Worm (Caenorhabditis elegans): ENCODE data around the gene asm-1.

Gene asm-1

ce11 chrII:6937057-6937456 lies 27.2 kb downstream of the asm-1 start:
- no peak for TF ChIP-seq F13C5.2 (tag; optimal IDR thresholded peaks at IDR 0.05)
- TF ChIP-seq aly-1 (tag; optimal IDR thresholded peaks at IDR 0.05), result no peak
- no peak for TF ChIP-seq flt-1 (GFP tag; IDR thresholded peaks at IDR 0.05)
- no peak for TF ChIP-seq tbx-37 (GFP tag; conservative IDR thresholded peaks at IDR 0.05)
- TF ChIP-seq hmbx-1 (tag; optimal IDR thresholded peaks at IDR 0.05), result no peak
- no peak for TF ChIP-seq tbx-11 (GFP tag; IDR thresholded peaks at IDR 0.05)
- no peak for TF ChIP-seq scrt-1 (GFP tag; IDR thresholded peaks at IDR 0.05)
- no peak for TF ChIP-seq pes-1 (GFP tag; IDR thresholded peaks at IDR 0.05)
- TF ChIP-seq hmg-4 (GFP tag; optimal IDR thresholded peaks at IDR 0.05), result no peak
- no peak for TF ChIP-seq ama-1 (optimal IDR thresholded peaks at IDR 0.05)

- TF ChIP-seq ets-7 (tag; optimal IDR thresholded peaks at IDR 0.05) (no peak), tra-4 (tag; optimal IDR thresholded peaks at IDR 0.05) (no peak), ama-1 (optimal IDR thresholded peaks at IDR 0.05) (no peak), ceh-13 (GFP tag; optimal IDR thresholded peaks at IDR 0.05) (no peak), tbx-37 (GFP tag; conservative IDR thresholded peaks at IDR 0.05) (no peak)
Observed at ce11 chrII:6939873-6940272, 30.0 kb downstream of the asm-1 start.

ce11 chrII:6940726-6941230 lies 30.9 kb downstream of the asm-1 start:
- no peak for TF ChIP-seq sea-1 (GFP tag; conservative IDR thresholded peaks at IDR 0.05)
- no peak for TF ChIP-seq flt-1 (GFP tag; IDR thresholded peaks at IDR 0.05)
- TF ChIP-seq ama-1 (optimal IDR thresholded peaks at IDR 0.05), result no peak
- TF ChIP-seq tra-4 (tag; optimal IDR thresholded peaks at IDR 0.05), result no peak
- TF ChIP-seq pes-1 (GFP tag; IDR thresholded peaks at IDR 0.05), result no peak
- TF ChIP-seq ceh-36 (tag; optimal IDR thresholded peaks at IDR 0.05), result no peak
- TF ChIP-seq tbx-37 (GFP tag; conservative IDR thresholded peaks at IDR 0.05), result no peak
- no peak for TF ChIP-seq ets-7 (tag; optimal IDR thresholded peaks at IDR 0.05)
- TF ChIP-seq B0310.2 (tag; optimal IDR thresholded peaks at IDR 0.05), result no peak
- no peak for TF ChIP-seq aly-1 (tag; optimal IDR thresholded peaks at IDR 0.05)
- TF ChIP-seq F13C5.2 (tag; optimal IDR thresholded peaks at IDR 0.05), result no peak
- TF ChIP-seq scrt-1 (GFP tag; IDR thresholded peaks at IDR 0.05), result no peak
- TF ChIP-seq ceh-13 (GFP tag; optimal IDR thresholded peaks at IDR 0.05), result no peak
- TF ChIP-seq tbx-11 (GFP tag; IDR thresholded peaks at IDR 0.05), result no peak
- no peak for TF ChIP-seq hnd-1 (tag; optimal IDR thresholded peaks at IDR 0.05)
- no peak for TF ChIP-seq hmbx-1 (tag; optimal IDR thresholded peaks at IDR 0.05)

- TF ChIP-seq hmbx-1 (tag; optimal IDR thresholded peaks at IDR 0.05) (no peak), F13C5.2 (tag; optimal IDR thresholded peaks at IDR 0.05) (no peak), ceh-36 (tag; optimal IDR thresholded peaks at IDR 0.05) (no peak), B0310.2 (tag; optimal IDR thresholded peaks at IDR 0.05) (no peak), ama-1 (optimal IDR thresholded peaks at IDR 0.05) (no peak), flt-1 (GFP tag; IDR thresholded peaks at IDR 0.05) (no peak), tbx-11 (GFP tag; IDR thresholded peaks at IDR 0.05) (no peak), hmg-4 (GFP tag; optimal IDR thresholded peaks at IDR 0.05) (no peak), tra-4 (tag; optimal IDR thresholded peaks at IDR 0.05) (no peak), aly-1 (tag; optimal IDR thresholded peaks at IDR 0.05) (no peak), sea-1 (GFP tag; conservative IDR thresholded peaks at IDR 0.05) (no peak), hnd-1 (tag; optimal IDR thresholded peaks at IDR 0.05) (no peak)
Observed at ce11 chrII:6941520-6941919, 31.6 kb downstream of the asm-1 start.

- no peak for TF ChIP-seq sea-1 (GFP tag; conservative IDR thresholded peaks at IDR 0.05)
- peak; percentile 76 for TF ChIP-seq F13C5.2 (tag; optimal IDR thresholded peaks at IDR 0.05)
- peak; percentile 41 for TF ChIP-seq aly-1 (tag; optimal IDR thresholded peaks at IDR 0.05)
- TF ChIP-seq hmg-4 (GFP tag; optimal IDR thresholded peaks at IDR 0.05), result peak; percentile 84
- no peak for TF ChIP-seq ama-1 (optimal IDR thresholded peaks at IDR 0.05)
- TF ChIP-seq ceh-36 (tag; optimal IDR thresholded peaks at IDR 0.05), result peak; percentile 43
- no peak for TF ChIP-seq tbx-11 (GFP tag; IDR thresholded peaks at IDR 0.05)
Observed at ce11 chrII:6943299-6944051, 33.6 kb downstream of the asm-1 start.

- TF ChIP-seq ceh-36 (tag; optimal IDR thresholded peaks at IDR 0.05) (peak; percentile 48), ets-7 (tag; optimal IDR thresholded peaks at IDR 0.05) (no peak), hmg-4 (GFP tag; optimal IDR thresholded peaks at IDR 0.05) (peak; percentile 55), flt-1 (GFP tag; IDR thresholded peaks at IDR 0.05) (0 out of 2 replicates have a peak, but pooled peaks have one; percentile 26), F13C5.2 (tag; optimal IDR thresholded peaks at IDR 0.05) (peak; percentile 67)
Observed at ce11 chrII:6951250-6951806, 41.5 kb downstream of the asm-1 start, which contains the start of the genes malt-1 and ceh-38. Gene malt-1 (minus strand): TSS chrII:6951300. Gene ceh-38 (plus strand): TSS chrII:6951526.

ce11 chrII:6955084-6955697 lies 45.3 kb downstream of the asm-1 start:
- TF ChIP-seq hnd-1 (tag; optimal IDR thresholded peaks at IDR 0.05) (no peak), ets-7 (tag; optimal IDR thresholded peaks at IDR 0.05) (no peak), flt-1 (GFP tag; IDR thresholded peaks at IDR 0.05) (no peak), scrt-1 (GFP tag; IDR thresholded peaks at IDR 0.05) (no peak), F13C5.2 (tag; optimal IDR thresholded peaks at IDR 0.05) (no peak)

ce11 chrII:6958136-6958535 lies 48.3 kb downstream of the asm-1 start:
- TF ChIP-seq tra-4 (tag; optimal IDR thresholded peaks at IDR 0.05), result no peak
- TF ChIP-seq aly-1 (tag; optimal IDR thresholded peaks at IDR 0.05), result no peak
- TF ChIP-seq sea-1 (GFP tag; conservative IDR thresholded peaks at IDR 0.05), result no peak
- TF ChIP-seq F13C5.2 (tag; optimal IDR thresholded peaks at IDR 0.05), result no peak
- no peak for TF ChIP-seq pes-1 (GFP tag; IDR thresholded peaks at IDR 0.05)
- TF ChIP-seq hnd-1 (tag; optimal IDR thresholded peaks at IDR 0.05), result no peak
- no peak for TF ChIP-seq hmg-4 (GFP tag; optimal IDR thresholded peaks at IDR 0.05)
